Worm (Caenorhabditis elegans) whole organism, mixed stage, embryonic: ENCODE data around the gene F35F10.1.

Experiments
- M03D4.4 ChIP-seq: sonication (generic microtip); optimal IDR thresholded peaks from 2 replicates; lab custom pipeline; 2017; ENCODE audit warnings: mild to moderate bottlenecking, missing genetic modification characterization, missing compliant biosample characterization
- bed-3 ChIP-seq: fragments of 200-800 bp; sonication (Bioruptor generic); optimal IDR thresholded peaks from 3 replicates; lab custom pipeline; 2018; ENCODE audit warnings: mild to moderate bottlenecking, missing genetic modification characterization, moderate library complexity, missing compliant biosample characterization
- ceh-39 ChIP-seq: fragments of 150-350 bp; optimal IDR thresholded peaks from 2 replicates; lab custom pipeline; 2014; ENCODE audit warnings: missing biosample characterization, missing genetic modification characterization
- ceh-43 ChIP-seq: fragments of 200-800 bp; sonication (Bioruptor generic); optimal IDR thresholded peaks from 2 replicates; lab custom pipeline; 2018; ENCODE audit warnings: mild to moderate bottlenecking, missing genetic modification characterization, moderate library complexity, missing compliant biosample characterization
- ceh-83 ChIP-seq: fragments of 200-800 bp; sonication (Bioruptor generic); optimal IDR thresholded peaks from 2 replicates; lab custom pipeline; 2018; ENCODE audit warnings: mild to moderate bottlenecking, missing genetic modification characterization, missing compliant biosample characterization
- ces-1 ChIP-seq: fragments of 150-350 bp; optimal IDR thresholded peaks from 2 replicates; lab custom pipeline; 2014; ENCODE audit warnings: missing biosample characterization, missing genetic modification reagents, missing genetic modification characterization
- cnd-1 ChIP-seq: fragments of 200-800 bp; sonication (Bioruptor generic); optimal IDR thresholded peaks from 2 replicates; lab custom pipeline; 2018; ENCODE audit warnings: mild to moderate bottlenecking, missing genetic modification characterization, missing compliant biosample characterization
- drap-1 ChIP-seq: fragments of 200-800 bp; sonication (Bioruptor generic); optimal IDR thresholded peaks from 3 replicates; lab custom pipeline; 2018; ENCODE audit warnings: mild to moderate bottlenecking, missing genetic modification characterization, missing compliant biosample characterization
- elt-1 ChIP-seq: sonication (generic microtip); optimal IDR thresholded peaks from 2 replicates; lab custom pipeline; 2017; ENCODE audit warnings: missing genetic modification characterization, mild to moderate bottlenecking, missing compliant biosample characterization, antibody characterized with exemption, moderate library complexity, borderline replicate concordance; ENCODE audit not compliant: insufficient read depth
- flh-1 ChIP-seq: fragments of 200-800 bp; sonication (Bioruptor generic); optimal IDR thresholded peaks from 2 replicates; lab custom pipeline; 2018; ENCODE audit warnings: mild to moderate bottlenecking, missing genetic modification characterization, moderate library complexity, missing compliant biosample characterization
- ham-2 ChIP-seq: fragments of 200-800 bp; sonication (Bioruptor generic); optimal IDR thresholded peaks from 2 replicates; lab custom pipeline; 2018; ENCODE audit warnings: mild to moderate bottlenecking, missing genetic modification characterization, missing compliant biosample characterization
- lin-32 ChIP-seq: fragments of 200-800 bp; sonication (Bioruptor generic); optimal IDR thresholded peaks from 2 replicates; lab custom pipeline; 2018; ENCODE audit warnings: mild to moderate bottlenecking, missing genetic modification characterization, missing compliant biosample characterization
- lsy-2 ChIP-seq: fragments of 150-350 bp; optimal IDR thresholded peaks from 2 replicates; lab custom pipeline; 2014; ENCODE audit warnings: missing biosample characterization, missing genetic modification characterization
- mls-2 ChIP-seq: sonication (generic microtip); optimal IDR thresholded peaks from 2 replicates; lab custom pipeline; 2016; ENCODE audit warnings: mild to moderate bottlenecking, missing genetic modification characterization, moderate library complexity, missing compliant biosample characterization
- nhr-12 ChIP-seq: fragments of 150-350 bp; optimal IDR thresholded peaks from 2 replicates; lab custom pipeline; 2014; ENCODE audit warnings: missing biosample characterization, missing genetic modification characterization
- nhr-2 ChIP-seq: fragments of 150-350 bp; optimal IDR thresholded peaks from 2 replicates; lab custom pipeline; 2014; ENCODE audit warnings: missing biosample characterization, missing genetic modification characterization
- nhr-237 ChIP-seq: fragments of 150-350 bp; optimal IDR thresholded peaks from 2 replicates; lab custom pipeline; 2014; ENCODE audit warnings: missing biosample characterization, missing genetic modification characterization
- nhr-28 ChIP-seq: fragments of 150-350 bp; optimal IDR thresholded peaks from 2 replicates; lab custom pipeline; 2014; ENCODE audit warnings: missing biosample characterization, missing genetic modification characterization
- nhr-76 ChIP-seq: sonication (generic microtip); optimal IDR thresholded peaks from 2 replicates; lab custom pipeline; 2017; ENCODE audit warnings: missing biosample characterization, missing genetic modification characterization
- pha-4 ChIP-seq: fragments of 150-350 bp; optimal IDR thresholded peaks from 2 replicates; lab custom pipeline; 2018; ENCODE audit warnings: missing biosample characterization, missing genetic modification reagents, missing genetic modification characterization
- sem-2 ChIP-seq: fragments of 200-800 bp; sonication (Bioruptor generic); optimal IDR thresholded peaks from 2 replicates; lab custom pipeline; 2018; ENCODE audit warnings: mild to moderate bottlenecking, missing genetic modification characterization, missing compliant biosample characterization
- snpc-4 ChIP-seq: fragments of 150-350 bp; optimal IDR thresholded peaks from 2 replicates; lab custom pipeline; 2014; ENCODE audit warnings: missing biosample characterization, missing genetic modification characterization
- unc-120 ChIP-seq: sonication (generic microtip); optimal IDR thresholded peaks from 2 replicates; lab custom pipeline; 2017; ENCODE audit warnings: missing genetic modification characterization, missing compliant biosample characterization; ENCODE audit not compliant: poor library complexity, severe bottlenecking
- unc-39 ChIP-seq: fragments of 150-350 bp; optimal IDR thresholded peaks from 2 replicates; lab custom pipeline; 2014; ENCODE audit warnings: missing biosample characterization, missing genetic modification characterization
- unc-62 ChIP-seq: fragments of 150-350 bp; optimal IDR thresholded peaks from 2 replicates; lab custom pipeline; 2014; ENCODE audit warnings: missing biosample characterization, missing genetic modification reagents, missing genetic modification characterization
- ztf-11 ChIP-seq: fragments of 150-350 bp; optimal IDR thresholded peaks from 2 replicates; lab custom pipeline; 2014; ENCODE audit warnings: missing biosample characterization, missing genetic modification characterization

The F35F10.1 gene

DNA sequence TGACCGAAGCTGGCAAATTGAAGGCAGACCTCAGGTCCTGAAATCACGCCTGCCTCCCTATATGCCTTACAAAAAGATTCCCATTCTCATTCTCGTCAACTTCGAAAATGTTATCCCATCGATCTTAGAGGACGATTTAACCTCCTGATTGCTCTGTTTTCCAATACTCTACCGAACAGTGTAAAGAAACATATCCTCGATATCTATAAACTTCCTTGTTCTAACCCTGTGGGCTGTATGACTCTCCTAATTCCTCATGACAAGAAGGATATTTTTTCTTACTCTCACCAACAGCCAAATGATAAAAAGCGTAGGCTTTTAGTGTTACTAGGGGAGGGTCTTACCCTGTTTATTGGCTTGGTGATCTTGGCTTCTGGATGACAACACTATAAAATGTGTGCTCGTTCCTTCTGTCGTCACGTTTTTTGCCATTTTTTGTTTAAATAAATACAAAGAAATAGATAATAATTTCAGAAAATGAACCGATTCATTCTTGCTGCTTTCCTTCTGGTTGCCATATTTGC lies 42.5 kb upstream of the F35F10.1 start, which contains the start of gene T28A11.4:
Gene T28A11.4, plus strand, starts transcription at position 474 of the 524 bp plus-strand sequence.
- no peak for TF ChIP-seq nhr-76 (tag; lab: Kevin White, UChicago)
- no peak for TF ChIP-seq ceh-43 (GFP tag; lab: Kevin White, UChicago)
- no peak for TF ChIP-seq ceh-39 (tag; lab: Kevin White, UChicago)
- no peak for TF ChIP-seq unc-120 (tag; lab: Kevin White, UChicago)
- no peak for TF ChIP-seq snpc-4 (tag; lab: Kevin White, UChicago)
- TF ChIP-seq nhr-12 (tag; lab: Kevin White, UChicago), result no peak
- no peak for TF ChIP-seq unc-62
- TF ChIP-seq ztf-11 (tag; lab: Kevin White, UChicago), result no peak
- TF ChIP-seq ham-2 (GFP tag; lab: Kevin White, UChicago), result no peak
- no peak for TF ChIP-seq ces-1 (GFP tag; lab: Kevin White, UChicago)
- no peak for TF ChIP-seq ceh-83 (GFP tag; lab: Kevin White, UChicago)
- no peak for TF ChIP-seq M03D4.4
- no peak for TF ChIP-seq drap-1
- TF ChIP-seq sem-2 (GFP tag; lab: Kevin White, UChicago), result no peak
- TF ChIP-seq elt-1 (tag; lab: Kevin White, UChicago), result no peak
- TF ChIP-seq lsy-2, result no peak

DNA sequence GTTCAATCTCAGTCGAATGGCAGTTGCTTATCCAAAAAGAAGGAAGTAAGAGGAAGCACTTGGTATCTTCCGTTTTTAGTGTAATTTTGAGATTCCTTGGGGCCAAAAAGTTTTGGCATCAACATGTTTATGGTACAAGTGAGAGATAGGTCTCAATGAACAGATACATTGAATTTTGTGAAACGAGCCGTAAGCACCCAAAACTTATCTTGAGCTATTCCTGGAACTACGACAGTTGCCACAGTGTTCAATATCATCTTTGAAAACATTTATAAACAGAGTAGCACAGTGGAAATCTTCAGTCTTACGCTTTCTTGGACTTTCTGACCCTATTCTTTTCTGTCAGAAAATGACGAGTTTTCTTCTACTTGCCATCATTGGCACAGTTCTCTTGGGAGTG lies 41.1 kb upstream of the F35F10.1 start, which contains the start of gene T28A11.3:
Gene T28A11.3, plus strand, starts transcription at position 301 of the 400 bp plus-strand sequence.
- no peak for TF ChIP-seq nhr-2 (tag; lab: Kevin White, UChicago)
- TF ChIP-seq ham-2 (GFP tag; lab: Kevin White, UChicago), result no peak
- TF ChIP-seq unc-39 (tag; lab: Kevin White, UChicago), result no peak
- TF ChIP-seq mls-2 (tag; lab: Kevin White, UChicago), result no peak
- TF ChIP-seq ztf-11 (tag; lab: Kevin White, UChicago), result no peak
- no peak for TF ChIP-seq nhr-28 (tag; lab: Kevin White, UChicago)
- TF ChIP-seq elt-1 (tag; lab: Kevin White, UChicago), result no peak
- TF ChIP-seq pha-4 (tag; lab: Kevin White, UChicago), result no peak
- TF ChIP-seq flh-1 (GFP tag; lab: Kevin White, UChicago), result no peak
- no peak for TF ChIP-seq cnd-1 (tag; lab: Kevin White, UChicago)
- no peak for TF ChIP-seq unc-120 (tag; lab: Kevin White, UChicago)
- TF ChIP-seq bed-3 (GFP tag; lab: Kevin White, UChicago), result no peak
- no peak for TF ChIP-seq lin-32 (GFP tag; lab: Kevin White, UChicago)
- no peak for TF ChIP-seq ceh-39 (tag; lab: Kevin White, UChicago)
- TF ChIP-seq nhr-237 (tag; lab: Kevin White, UChicago), result no peak
- TF ChIP-seq, all 35 proteins: peak for 0

DNA sequence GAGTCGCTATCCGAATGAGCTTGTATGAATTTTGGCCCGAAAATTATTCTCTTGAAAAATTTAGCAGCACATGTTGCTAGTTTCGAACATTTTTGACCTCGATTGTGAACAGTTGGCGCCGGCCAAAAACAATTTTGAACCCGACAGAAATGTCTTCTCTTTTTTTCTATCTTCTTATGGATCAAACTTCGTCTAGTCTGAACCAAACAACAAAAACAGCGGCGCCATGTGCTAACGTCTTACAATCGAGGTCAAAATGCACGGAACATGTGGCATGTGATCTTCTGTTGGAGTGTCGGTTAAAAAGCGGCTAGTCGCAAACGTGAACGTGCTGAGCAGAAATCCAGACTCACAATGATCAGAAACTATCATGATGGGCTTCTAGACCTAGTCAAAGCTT lies 39.9 kb upstream of the F35F10.1 start:
- no peak for TF ChIP-seq unc-62

- no peak for TF ChIP-seq sem-2 (GFP tag; lab: Kevin White, UChicago)
These were observed 37.9 kb upstream of the F35F10.1 start, which contains the start of gene fbxa-64 for ce11 chrV:3278101-3278639. TSS of gene fbxa-64 (minus strand) at chrV:3278151.

- TF ChIP-seq cnd-1 (tag; lab: Kevin White, UChicago), result no peak
- no peak for TF ChIP-seq ztf-11 (tag; lab: Kevin White, UChicago)
- TF ChIP-seq snpc-4 (tag; lab: Kevin White, UChicago), result no peak
- no peak for TF ChIP-seq nhr-2 (tag; lab: Kevin White, UChicago)
- no peak for TF ChIP-seq flh-1 (GFP tag; lab: Kevin White, UChicago)
These were observed 37.0 kb upstream of the F35F10.1 start for ce11 chrV:3279138-3279537.

- no peak for TF ChIP-seq nhr-2 (tag; lab: Kevin White, UChicago)
These were observed 36.1 kb upstream of the F35F10.1 start, which contains the start of gene T28A11.2 for ce11 chrV:3280009-3280408. TSS of gene T28A11.2 (plus strand) at chrV:3280379.
